Worm (Caenorhabditis elegans): ENCODE data around the gene F26F2.7.
"Not testable (repeated sequence)": the region's sequence is repeated elsewhere in the genome, so short reads cannot be mapped to it uniquely, and the experiment has no call there.

The F26F2.7 gene

DNA sequence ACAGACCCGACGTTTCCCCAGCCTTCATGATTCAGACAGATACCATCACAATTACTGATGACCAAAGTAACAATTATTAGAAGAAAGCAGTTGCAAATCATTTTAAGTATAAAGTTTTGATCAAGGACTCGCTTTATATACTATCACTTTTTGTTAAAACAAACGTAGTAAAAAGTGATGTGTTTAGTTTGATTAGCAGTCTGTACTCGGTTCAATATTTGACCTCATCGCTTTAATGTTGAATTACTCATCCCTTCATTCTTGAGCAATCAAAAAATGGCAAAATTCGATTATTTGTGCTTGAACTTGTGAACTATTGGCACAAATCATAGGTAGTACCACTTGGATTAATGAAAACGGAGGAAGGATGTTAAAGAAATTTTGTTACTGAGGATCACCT lies 22.5 kb upstream of the F26F2.7 start, which contains the start of gene abf-4:
Gene abf-4 (minus strand): TSS at position 101 of the 400 bp plus-strand sequence.
- TF ChIP-seq tlf-1 (GFP tag; optimal IDR thresholded peaks at IDR 0.05) (no peak), F22D6.2 (tag; optimal IDR thresholded peaks at IDR 0.05) (no peak), nhr-90 (tag; optimal IDR thresholded peaks at IDR 0.05) (no peak), B0035.1 (tag; optimal IDR thresholded peaks at IDR 0.05) (no peak), attf-5 (GFP tag; optimal IDR thresholded peaks at IDR 0.05) (no peak), dox-1 (GFP tag; IDR thresholded peaks at IDR 0.05) (no peak), mes-4 (tag; optimal IDR thresholded peaks at IDR 0.05) (no peak), rec-8 (tag; optimal IDR thresholded peaks at IDR 0.05) (no peak)

DNA sequence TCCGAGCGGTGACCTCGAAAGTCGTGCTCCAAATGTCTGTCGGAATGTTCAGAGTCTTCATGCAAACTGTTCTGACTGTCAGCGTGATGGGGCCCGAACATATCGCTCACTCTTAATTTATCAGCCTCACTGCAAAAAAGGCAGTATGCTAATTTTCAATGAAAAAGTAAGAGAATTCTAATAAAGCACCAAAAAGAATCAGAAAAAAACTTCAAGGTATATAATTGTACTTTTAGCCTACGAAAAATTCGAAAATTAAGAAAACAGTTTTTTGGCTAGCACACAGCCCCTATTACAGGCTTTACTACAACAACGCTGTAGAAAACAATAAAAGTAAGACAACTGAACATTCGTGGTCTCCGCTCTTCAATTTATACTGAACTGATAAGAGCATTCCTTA lies 19.0 kb upstream of the F26F2.7 start, which contains the start of gene F26F2.1:
Gene F26F2.1 (minus strand): TSS at position 101 of the 400 bp plus-strand sequence.
- no peak for TF ChIP-seq F55B11.4 (tag; optimal IDR thresholded peaks at IDR 0.05; ENCODE audit: borderline replicate concordance, insufficient read depth)
- TF ChIP-seq ztf-26 (tag; optimal IDR thresholded peaks at IDR 0.05), result no peak
- no peak for TF ChIP-seq F39B2.1 (GFP tag; IDR thresholded peaks at IDR 0.05)
- no peak for TF ChIP-seq sptf-2 (GFP tag; optimal IDR thresholded peaks at IDR 0.05)
- TF ChIP-seq Y53F4B.3 (GFP tag; IDR thresholded peaks at IDR 0.05), result no peak
- no peak for TF ChIP-seq dox-1 (GFP tag; IDR thresholded peaks at IDR 0.05)
- TF ChIP-seq F37B4.10 (GFP tag; IDR thresholded peaks at IDR 0.05), result no peak
- no peak for TF ChIP-seq xnd-1 (tag; optimal IDR thresholded peaks at IDR 0.05)
- TF ChIP-seq ekl-4 (GFP tag; IDR thresholded peaks at IDR 0.05), result no peak

DNA sequence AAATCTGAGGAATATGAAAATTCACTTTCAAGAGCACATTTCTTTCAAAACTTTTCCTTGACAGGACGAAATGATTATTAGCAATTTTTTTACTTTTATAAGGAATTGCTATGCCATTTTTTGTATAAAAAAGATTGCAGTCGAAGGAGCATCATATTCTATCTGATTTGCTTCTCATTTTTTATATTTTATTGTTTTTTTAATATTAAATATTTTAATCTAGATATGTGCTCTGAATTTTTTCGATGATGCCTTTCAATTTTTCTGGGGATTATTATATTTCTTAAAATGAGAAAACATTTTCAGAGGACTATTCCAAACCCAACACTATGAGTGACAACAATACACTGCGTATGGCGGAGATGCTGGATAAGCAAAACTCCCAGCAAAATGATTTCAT lies 16.7 kb upstream of the F26F2.7 start, which contains the start of gene F26F2.13:
Gene F26F2.13 (plus strand): TSS at position 301 of the 400 bp plus-strand sequence.
- not testable (repeated sequence) for TF ChIP-seq xnd-1, ceh-79, lin-40 (tag; optimal IDR thresholded peaks at IDR 0.05)

DNA sequence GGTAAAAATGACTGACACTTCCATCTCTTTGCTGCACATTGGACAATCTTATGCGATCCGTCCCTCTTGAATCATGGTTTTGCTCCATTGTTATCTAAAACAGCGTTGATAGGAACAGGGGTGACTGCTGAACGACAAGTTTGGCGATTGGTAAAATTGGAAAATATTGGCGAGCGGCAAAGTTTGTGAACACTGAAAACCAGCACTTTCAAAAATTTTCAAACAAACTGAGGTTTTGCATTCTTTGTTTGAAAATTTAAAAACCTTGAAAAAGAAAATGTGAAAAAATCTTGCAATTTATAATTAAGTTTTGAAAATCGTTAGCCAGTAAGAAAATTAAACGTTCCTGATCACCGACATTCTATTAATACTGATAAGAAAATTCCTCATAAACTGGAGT lies 14.3 kb upstream of the F26F2.7 start, which contains the start of gene F26F2.3:
Gene F26F2.3 (minus strand): TSS at position 101 of the 400 bp plus-strand sequence.
- TF ChIP-seq tbp1 (GFP tag; optimal IDR thresholded peaks at IDR 0.05) (no peak), T26A5.8 (tag; optimal IDR thresholded peaks at IDR 0.05) (no peak), atf-7 (tag; optimal IDR thresholded peaks at IDR 0.05) (no peak), ztf-25 (GFP tag; IDR thresholded peaks at IDR 0.05) (no peak), Y95B8A.8 (GFP tag; IDR thresholded peaks at IDR 0.05) (no peak), madf-8 (GFP tag; conservative IDR thresholded peaks at IDR 0.05) (no peak), attf-5 (GFP tag; optimal IDR thresholded peaks at IDR 0.05) (no peak), repo-1 (tag; optimal IDR thresholded peaks at IDR 0.05) (no peak), efl-1 (GFP tag; optimal IDR thresholded peaks at IDR 0.05) (no peak), C17E4.6 (GFP tag; IDR thresholded peaks at IDR 0.05) (no peak), lin-54 (GFP tag; optimal IDR thresholded peaks at IDR 0.05) (no peak), nhr-90 (tag; optimal IDR thresholded peaks at IDR 0.05) (no peak), ztf-6 (GFP tag; IDR thresholded peaks at IDR 0.05) (no peak), cebp-1 (GFP tag; IDR thresholded peaks at IDR 0.05) (no peak), cebp-1 (tag; optimal IDR thresholded peaks at IDR 0.05) (no peak), rcor-1 (GFP tag; IDR thresholded peaks at IDR 0.05) (no peak), C06A6.2 (GFP tag; conservative IDR thresholded peaks at IDR 0.05) (no peak), ccch-3 (GFP tag; optimal IDR thresholded peaks at IDR 0.05) (no peak)

Data from whole organism, young adult.